Worm (Caenorhabditis elegans) whole organism, early embryonic: Measurements from ENCODE around the gene C34H4.5.

ENCODE experiments used
- aly-1 ChIP-seq: sonication (generic microtip); optimal IDR thresholded peaks from 2 replicates; lab custom pipeline; 2016; ENCODE audit warnings: missing genetic modification characterization, missing compliant biosample characterization
- ama-1 ChIP-seq: fragments of 150-350 bp; optimal IDR thresholded peaks from 2 replicates; lab custom pipeline; 2014
- ceh-36 ChIP-seq: sonication (generic microtip); optimal IDR thresholded peaks from 2 replicates; lab custom pipeline; 2016; ENCODE audit warnings: missing genetic modification characterization, inconsistent platforms, missing compliant biosample characterization
- ets-7 ChIP-seq: sonication (generic microtip); optimal IDR thresholded peaks from 2 replicates; lab custom pipeline; 2016; ENCODE audit warnings: missing genotype, missing genetic modification characterization, missing compliant biosample characterization
- tbx-11 ChIP-seq: fragments of 200-800 bp; sonication (Bioruptor generic); IDR thresholded peaks from 2 replicates; pipeline ENCODE4 v1.3.6; 2022; ENCODE audit warnings: missing genetic modification characterization, missing compliant biosample characterization
- tra-4 ChIP-seq: sonication (generic microtip); optimal IDR thresholded peaks from 2 replicates; lab custom pipeline; 2017; ENCODE audit warnings: missing genetic modification characterization, missing compliant biosample characterization

DNA sequence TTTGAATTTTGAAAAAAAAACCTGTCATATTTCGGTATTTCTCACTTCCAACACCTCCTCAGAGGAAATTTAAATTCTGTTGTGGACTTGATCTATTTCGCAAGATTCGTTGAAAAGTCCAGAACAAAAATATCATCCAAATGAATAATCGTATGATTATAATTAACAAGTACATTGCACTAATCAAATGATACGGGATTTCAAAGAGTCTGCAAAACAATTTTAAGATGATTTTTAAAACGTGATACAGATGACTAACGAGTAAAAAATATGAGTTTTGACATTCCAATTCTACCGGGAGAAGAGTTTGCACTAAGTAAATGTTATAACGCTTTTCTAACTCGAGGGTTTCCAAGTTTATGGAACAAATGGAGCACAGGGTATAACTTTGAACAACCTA lies 27.7 kb downstream of the C34H4.5 start:
- no peak for TF ChIP-seq ets-7 (tag; lab: Kevin White, UChicago)
- no peak for TF ChIP-seq ceh-36 (tag; lab: Kevin White, UChicago)
- TF ChIP-seq ama-1 (lab: Kevin White, UChicago) = no peak
- no peak for TF ChIP-seq tra-4 (tag; lab: Kevin White, UChicago)
- TF ChIP-seq tbx-11 (GFP tag; lab: Robert Waterston, UW) = no peak
- no peak for TF ChIP-seq aly-1 (tag; lab: Kevin White, UChicago)
